Worm (Caenorhabditis elegans) whole organism, L3 larva: ENCODE measurements around the gene miro-1.
"Not testable (repeated sequence)": the region's sequence is repeated elsewhere in the genome, so short reads cannot be mapped to it uniquely, and the experiment has no call there.

ENCODE experiments used
- egl-27 ChIP-seq: sonication (generic microtip); optimal IDR thresholded peaks from 4 replicates; lab custom pipeline; 2017; ENCODE audit warnings: missing biosample characterization, missing genetic modification reagents, missing genetic modification characterization
- lsy-12 ChIP-seq: sonication (generic microtip); optimal IDR thresholded peaks from 2 replicates; lab custom pipeline; 2016; ENCODE audit warnings: mild to moderate bottlenecking, missing genetic modification characterization, missing compliant biosample characterization

DNA sequence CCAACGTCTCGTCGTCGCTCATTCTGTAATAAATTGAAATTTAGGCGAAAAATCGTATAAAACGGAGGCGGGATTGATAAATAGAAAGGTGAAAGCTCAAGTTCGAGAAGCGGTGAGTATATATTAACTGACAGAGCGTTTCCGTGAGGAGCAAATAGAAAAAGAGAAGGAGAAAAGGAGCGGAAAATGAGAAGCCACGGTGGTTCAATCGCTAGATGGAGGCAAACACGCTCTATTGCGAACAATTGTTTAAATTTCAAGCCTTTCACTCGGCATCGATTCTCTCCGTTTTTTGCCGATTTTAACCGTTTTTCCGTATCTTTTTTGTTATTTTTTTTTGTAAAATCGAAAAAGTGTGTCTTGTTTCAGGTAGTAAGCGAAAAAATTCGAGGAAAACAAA, at the start of gene miro-1:
- TF ChIP-seq egl-27, lsy-12 (tag; lab: Kevin White, UChicago): not testable (repeated sequence)
